Fruit fly (Drosophila melanogaster) whole organism, embryonic: ENCODE data around the gene CG13962.
A peak's percentile ranks its signal among the peaks of the same experiment; 100 is the strongest.

Experiments used
- ATbp ChIP-seq: fragments of 200-800 bp; sonication (Bioruptor generic); optimal IDR thresholded peaks from 2 replicates; lab custom pipeline; 2017; ENCODE audit warnings: missing biosample characterization, mild to moderate bottlenecking, missing genetic modification characterization, missing genetic modification reagents
- CG11085 ChIP-seq: fragments of 200-800 bp; sonication (Bioruptor generic); IDR thresholded peaks from 2 replicates; pipeline ENCODE4 v1.3.6; 2022; ENCODE audit warnings: missing biosample characterization, missing genetic modification characterization
- CG11560 ChIP-seq: fragments of 200-800 bp; sonication (Bioruptor generic); IDR thresholded peaks from 3 replicates; pipeline ENCODE4 v1.3.6; 2022; ENCODE audit warnings: missing biosample characterization, missing genetic modification characterization
- CG11723 ChIP-seq: fragments of 200-800 bp; sonication (Bioruptor generic); optimal IDR thresholded peaks from 2 replicates; lab custom pipeline; 2017; ENCODE audit warnings: missing biosample characterization, mild to moderate bottlenecking, missing genetic modification characterization
- CG15073 ChIP-seq: fragments of 200-800 bp; sonication (Bioruptor generic); optimal IDR thresholded peaks from 2 replicates; lab custom pipeline; 2016; ENCODE audit warnings: missing biosample characterization, missing genetic modification characterization
- CG1602 ChIP-seq: fragments of 200-800 bp; sonication (Bioruptor generic); optimal IDR thresholded peaks from 3 replicates; lab custom pipeline; 2016; ENCODE audit warnings: missing biosample characterization, missing genetic modification characterization
- CG1603 ChIP-seq: fragments of 200-800 bp; sonication (Bioruptor generic); optimal IDR thresholded peaks from 2 replicates; lab custom pipeline; 2019; ENCODE audit warnings: missing biosample characterization, mild to moderate bottlenecking, missing genetic modification characterization, moderate library complexity
- CG17612 ChIP-seq: fragments of 200-800 bp; sonication (Bioruptor generic); IDR thresholded peaks from 2 replicates; pipeline ENCODE4 v1.3.6; 2022; ENCODE audit warnings: missing biosample characterization, missing genetic modification characterization
- CG17829 ChIP-seq: fragments of 200-800 bp; optimal IDR thresholded peaks from 2 replicates; lab custom pipeline; 2019; ENCODE audit warnings: missing biosample characterization, mild to moderate bottlenecking, missing genetic modification characterization, moderate library complexity
- CG2678 ChIP-seq: fragments of 200-800 bp; sonication (Bioruptor generic); optimal IDR thresholded peaks from 3 replicates; lab custom pipeline; 2019; ENCODE audit warnings: missing biosample characterization, mild to moderate bottlenecking, missing genetic modification characterization, moderate library complexity
- CG2712 ChIP-seq: fragments of 200-800 bp; optimal IDR thresholded peaks from 3 replicates; lab custom pipeline; 2019; ENCODE audit warnings: missing biosample characterization, mild to moderate bottlenecking, missing genetic modification characterization, moderate library complexity
- CG31441 ChIP-seq: fragments of 200-800 bp; sonication (Bioruptor generic); IDR thresholded peaks from 2 replicates; pipeline ENCODE4 v1.3.6; 2022; ENCODE audit warnings: missing biosample characterization, missing genetic modification characterization
- CG3281 ChIP-seq: fragments of 200-800 bp; sonication (Bioruptor generic); optimal IDR thresholded peaks from 3 replicates; lab custom pipeline; 2017; ENCODE audit warnings: missing biosample characterization, mild to moderate bottlenecking, missing genetic modification characterization
- CG4404 ChIP-seq: fragments of 200-800 bp; sonication (Bioruptor generic); IDR thresholded peaks from 2 replicates; pipeline ENCODE4 v1.3.6; 2022; ENCODE audit warnings: missing biosample characterization, missing genetic modification characterization
- CG7556 ChIP-seq: fragments of 200-800 bp; sonication (Bioruptor generic); optimal IDR thresholded peaks from 2 replicates; lab custom pipeline; 2017; ENCODE audit warnings: missing biosample characterization, mild to moderate bottlenecking, missing genetic modification characterization
- CG7839 ChIP-seq: fragments of 200-800 bp; sonication (Bioruptor generic); optimal IDR thresholded peaks from 3 replicates; lab custom pipeline; 2018; ENCODE audit warnings: missing biosample characterization, mild to moderate bottlenecking, missing genetic modification characterization, moderate library complexity
- CG7987 ChIP-seq: fragments of 200-800 bp; sonication (Bioruptor generic); optimal IDR thresholded peaks from 2 replicates; lab custom pipeline; 2018; ENCODE audit warnings: missing biosample characterization, mild to moderate bottlenecking, missing genetic modification characterization, moderate library complexity
- CoRest ChIP-seq: fragments of 200-800 bp; sonication (Bioruptor generic); optimal IDR thresholded peaks from 3 replicates; lab custom pipeline; 2018; ENCODE audit warnings: missing biosample characterization, mild to moderate bottlenecking, missing genetic modification characterization, moderate library complexity
- HLH3B ChIP-seq: fragments of 200-800 bp; sonication (Bioruptor generic); IDR thresholded peaks from 2 replicates; pipeline ENCODE4 v1.3.6; 2022; ENCODE audit warnings: missing biosample characterization, missing genetic modification characterization
- MESR4 ChIP-seq: fragments of 200-800 bp; sonication (Bioruptor generic); optimal IDR thresholded peaks from 2 replicates; lab custom pipeline; 2018; ENCODE audit warnings: missing biosample characterization, mild to moderate bottlenecking, missing genetic modification characterization, moderate library complexity
- Mad ChIP-seq: fragments of 200-800 bp; sonication (Bioruptor generic); optimal IDR thresholded peaks from 2 replicates; lab custom pipeline; 2016; ENCODE audit warnings: missing biosample characterization, missing genetic modification characterization
- NfI ChIP-seq: fragments of 200-800 bp; sonication (Bioruptor generic); optimal IDR thresholded peaks from 3 replicates; lab custom pipeline; 2018; ENCODE audit warnings: missing biosample characterization, mild to moderate bottlenecking, missing genetic modification characterization, moderate library complexity
- Six4 ChIP-seq: fragments of 200-800 bp; sonication (Bioruptor generic); optimal IDR thresholded peaks from 2 replicates; lab custom pipeline; 2016; ENCODE audit warnings: missing biosample characterization, missing genetic modification characterization
- Xbp1 ChIP-seq: fragments of 200-800 bp; sonication (Bioruptor generic); optimal IDR thresholded peaks from 3 replicates; lab custom pipeline; 2016; ENCODE audit warnings: missing biosample characterization, mild to moderate bottlenecking, missing genetic modification characterization
- az2 ChIP-seq: fragments of 200-800 bp; sonication (Bioruptor generic); optimal IDR thresholded peaks from 3 replicates; lab custom pipeline; 2016; ENCODE audit warnings: missing biosample characterization, missing genetic modification characterization
- bsh ChIP-seq, 2 experiments: fragments of 200-800 bp; sonication (Bioruptor generic); optimal IDR thresholded peaks; 2 replicates each; lab custom pipeline; 2017 to 2018; ENCODE audit warnings: mild to moderate bottlenecking in 2 of 2, missing biosample characterization in 2 of 2, missing genetic modification characterization in 2 of 2, moderate library complexity in 1 of 2
- croc ChIP-seq: fragments of 200-800 bp; sonication (Bioruptor generic); conservative IDR thresholded peaks from 3 replicates; pipeline ENCODE4 v1.3.6; 2022; ENCODE audit warnings: missing biosample characterization, missing genetic modification characterization
- cwo ChIP-seq: fragments of 200-800 bp; sonication (Bioruptor generic); optimal IDR thresholded peaks from 3 replicates; lab custom pipeline; 2017; ENCODE audit warnings: missing biosample characterization, missing genetic modification characterization, mild to moderate bottlenecking, moderate library complexity, missing genetic modification reagents
- dmrt11E ChIP-seq: fragments of 200-800 bp; sonication (Bioruptor generic); optimal IDR thresholded peaks from 3 replicates; lab custom pipeline; 2018; ENCODE audit warnings: missing biosample characterization, mild to moderate bottlenecking, missing genetic modification characterization, moderate library complexity
- dmrt99B ChIP-seq: fragments of 200-800 bp; sonication (Bioruptor generic); optimal IDR thresholded peaks from 2 replicates; lab custom pipeline; 2018; ENCODE audit warnings: missing biosample characterization, mild to moderate bottlenecking, missing genetic modification characterization, moderate library complexity
- dpn ChIP-seq, 2 experiments: fragments of 200-800 bp; sonication (Bioruptor generic); optimal IDR thresholded peaks; 3 replicates each; lab custom pipeline; 2016; ENCODE audit warnings: missing biosample characterization in 2 of 2, missing genetic modification characterization in 2 of 2
- fd3F ChIP-seq: fragments of 200-800 bp; sonication (Bioruptor generic); optimal IDR thresholded peaks from 2 replicates; lab custom pipeline; 2018; ENCODE audit warnings: missing biosample characterization, mild to moderate bottlenecking, missing genetic modification characterization, moderate library complexity
- fd96Cb ChIP-seq: fragments of 200-800 bp; sonication (Bioruptor generic); optimal IDR thresholded peaks from 2 replicates; lab custom pipeline; 2018; ENCODE audit warnings: missing biosample characterization, mild to moderate bottlenecking, missing genetic modification characterization, moderate library complexity
- gem ChIP-seq: fragments of 200-800 bp; sonication (Bioruptor generic); optimal IDR thresholded peaks from 2 replicates; lab custom pipeline; 2019; ENCODE audit warnings: missing biosample characterization, mild to moderate bottlenecking, missing genetic modification characterization, moderate library complexity
- grau ChIP-seq: fragments of 200-800 bp; optimal IDR thresholded peaks from 3 replicates; lab custom pipeline; 2019; ENCODE audit warnings: missing biosample characterization, mild to moderate bottlenecking, missing genetic modification characterization, moderate library complexity
- gro ChIP-seq: fragments of 200-800 bp; sonication (Bioruptor generic); optimal IDR thresholded peaks from 2 replicates; lab custom pipeline; 2016; ENCODE audit warnings: missing biosample characterization, missing genetic modification characterization
- gsb ChIP-seq: fragments of 200-800 bp; sonication (Bioruptor generic); IDR thresholded peaks from 2 replicates; pipeline ENCODE4 v1.3.6; 2022; ENCODE audit warnings: missing biosample characterization, missing genetic modification characterization
- ham ChIP-seq: fragments of 200-800 bp; sonication (Bioruptor generic); IDR thresholded peaks from 2 replicates; pipeline ENCODE4 v1.3.6; 2022; ENCODE audit warnings: missing biosample characterization, missing genetic modification characterization
- jigr1 ChIP-seq: fragments of 200-800 bp; sonication (Bioruptor generic); IDR thresholded peaks from 3 replicates; pipeline ENCODE4 v1.3.6; 2022; ENCODE audit warnings: missing biosample characterization, missing genetic modification characterization
- ken ChIP-seq: fragments of 200-800 bp; sonication (Bioruptor generic); IDR thresholded peaks from 3 replicates; pipeline ENCODE4 v1.3.6; 2022; ENCODE audit warnings: missing biosample characterization, missing genetic modification characterization
- lov ChIP-seq, 2 experiments: fragments of 200-800 bp in 1 of 2; fragments of >200 bp in 1 of 2; sonication (Bioruptor generic) in 1 of 2; IDR thresholded peaks in 1 of 2; optimal IDR thresholded peaks in 1 of 2; 2 replicates in 1 of 2; 3 replicates in 1 of 2; pipeline versions ENCODE4 v1.3.6 to Lab custom; 2017 to 2022; ENCODE audit warnings: missing biosample characterization in 1 of 2, missing genetic modification characterization in 1 of 2
- oc ChIP-seq: fragments of 200-800 bp; sonication (Bioruptor generic); optimal IDR thresholded peaks from 2 replicates; lab custom pipeline; 2018; ENCODE audit warnings: missing biosample characterization, mild to moderate bottlenecking, missing genetic modification characterization, moderate library complexity
- odd ChIP-seq: fragments of 200-800 bp; sonication (Bioruptor generic); optimal IDR thresholded peaks from 2 replicates; lab custom pipeline; 2017; ENCODE audit warnings: missing biosample characterization, mild to moderate bottlenecking, missing genetic modification characterization
- peb ChIP-seq: fragments of 200-800 bp; sonication (Bioruptor generic); IDR thresholded peaks from 2 replicates; pipeline ENCODE4 v1.3.6; 2022; ENCODE audit warnings: missing biosample characterization, missing genetic modification characterization
- prd ChIP-seq, 3 experiments: fragments of >200 bp in 2 of 3; fragments of 200-800 bp in 1 of 3; sonication (Bioruptor generic) in 1 of 3; optimal IDR thresholded peaks in 2 of 3; IDR thresholded peaks in 1 of 3; 2 replicates in 2 of 3; 3 replicates in 1 of 3; pipeline versions ENCODE4 v1.3.6 to Lab custom; 2017 to 2022; ENCODE audit warnings: missing biosample characterization in 1 of 3, missing genetic modification characterization in 1 of 3
- psq ChIP-seq: fragments of 200-800 bp; sonication (Bioruptor generic); optimal IDR thresholded peaks from 2 replicates; lab custom pipeline; 2017; ENCODE audit warnings: missing biosample characterization, missing genetic modification characterization
- repo ChIP-seq: fragments of 200-800 bp; sonication (Bioruptor generic); optimal IDR thresholded peaks from 2 replicates; lab custom pipeline; 2016; ENCODE audit warnings: missing biosample characterization, missing genetic modification characterization
- scrt ChIP-seq: fragments of 200-800 bp; sonication (Bioruptor generic); optimal IDR thresholded peaks from 2 replicates; lab custom pipeline; 2018; ENCODE audit warnings: missing biosample characterization, mild to moderate bottlenecking, missing genetic modification characterization, moderate library complexity
- slbo ChIP-seq: fragments of 200-800 bp; sonication (Bioruptor generic); IDR thresholded peaks from 2 replicates; pipeline ENCODE4 v1.3.6; 2022; ENCODE audit warnings: missing biosample characterization, missing genetic modification characterization
- unc-4 ChIP-seq: fragments of 200-800 bp; sonication (Bioruptor generic); IDR thresholded peaks from 2 replicates; pipeline ENCODE4 v1.3.6; 2022; ENCODE audit warnings: missing biosample characterization, missing genetic modification characterization; ENCODE audit not compliant: partially characterized antibody

The CG13962 gene

dm6 chr2L:19800703-19801102 is 13.6 kb downstream of the CG13962 start (continued):
- TF ChIP-seq ham (GFP tag; lab: Robert Waterston, UW), result no peak
- TF ChIP-seq croc (GFP tag; lab: Robert Waterston, UW), result no peak
- TF ChIP-seq ATbp, result peak; percentile 24
- TF ChIP-seq cwo, result no peak
- peak; percentile 64 for TF ChIP-seq gem (tag; lab: Kevin White, UChicago)
- peak; percentile 8 for TF ChIP-seq az2 (GFP tag; lab: Kevin White, UChicago)
- no peak for TF ChIP-seq Mad (GFP tag; lab: Kevin White, UChicago)
- peak; percentile 10 for TF ChIP-seq CG1603 (tag; lab: Kevin White, UChicago)
- peak; percentile 0 for TF ChIP-seq CoRest
- TF ChIP-seq Six4 (GFP tag; lab: Kevin White, UChicago), result no peak
- TF ChIP-seq CG2712 (tag; lab: Kevin White, UChicago), result peak; percentile 36
- TF ChIP-seq unc-4 (GFP tag; lab: Robert Waterston, UW), result no peak
- TF ChIP-seq CG15073 (GFP tag; lab: Kevin White, UChicago), result no peak
- TF ChIP-seq gro (GFP tag; lab: Kevin White, UChicago), result no peak
- TF ChIP-seq psq (GFP tag; lab: Kevin White, UChicago), result no peak
- peak; percentile 16 for TF ChIP-seq Xbp1 (GFP tag; lab: Kevin White, UChicago)
- peak; percentile 51 for TF ChIP-seq CG2678
- TF ChIP-seq CG11560 (tag; lab: Robert Waterston, UW), result no peak
- no peak for TF ChIP-seq CG7987 (GFP tag; lab: Kevin White, UChicago)
- TF ChIP-seq CG17612 (GFP tag; lab: Robert Waterston, UW), result no peak
- TF ChIP-seq CG4404, result no peak
- TF ChIP-seq CG1602 (GFP tag; lab: Kevin White, UChicago), result no peak
- TF ChIP-seq MESR4, result no peak
- TF ChIP-seq jigr1 (GFP tag; lab: Robert Waterston, UW), result no peak
- peak; percentile 29 for TF ChIP-seq CG17829 (tag; lab: Kevin White, UChicago)
- peak; percentile 9 for TF ChIP-seq scrt
- TF ChIP-seq fd3F (GFP tag; lab: Kevin White, UChicago), result peak; percentile 7
- TF ChIP-seq CG11723 (GFP tag; lab: Kevin White, UChicago), result no peak
- peak; percentile 1 for TF ChIP-seq NfI (GFP tag; lab: Kevin White, UChicago)
- peak; percentile 42 for TF ChIP-seq grau
- peak in 1 of 2 experiments; percentile 19 for TF ChIP-seq dpn (GFP tag; optimal IDR thresholded peaks at IDR 0.05; lab: Kevin White, UChicago)
- no peak for TF ChIP-seq HLH3B (GFP tag; lab: Robert Waterston, UW)
- peak; percentile 11 for TF ChIP-seq dmrt11E (tag; lab: Kevin White, UChicago)
- no peak for TF ChIP-seq slbo (GFP tag; lab: Robert Waterston, UW)
- TF ChIP-seq gsb (GFP tag; lab: Robert Waterston, UW), result no peak
- peak; percentile 35; the same call in 1 of the 2 replicates for TF ChIP-seq CG31441
- TF ChIP-seq CG7839 (tag; lab: Kevin White, UChicago), result peak; percentile 48
- no peak for TF ChIP-seq ken (GFP tag; lab: Robert Waterston, UW)
- TF ChIP-seq repo (GFP tag; lab: Kevin White, UChicago), result no peak
- TF ChIP-seq CG11085, result no peak
- TF ChIP-seq lov (optimal IDR thresholded peaks at IDR 0.05; lab: Kevin White, UChicago), result no peak
- TF ChIP-seq lov (GFP tag; IDR thresholded peaks at IDR 0.05; lab: Robert Waterston, UW), result no peak
- TF ChIP-seq CG7556, result peak; percentile 41
- TF ChIP-seq dmrt99B (tag; lab: Kevin White, UChicago), result peak; percentile 37
- peak; percentile 4 for TF ChIP-seq fd96Cb (tag; lab: Kevin White, UChicago)
- TF ChIP-seq oc (tag; lab: Kevin White, UChicago), result no peak
- TF ChIP-seq peb (GFP tag; lab: Robert Waterston, UW), result no peak
- TF ChIP-seq bsh (GFP tag; optimal IDR thresholded peaks at IDR 0.05; lab: Kevin White, UChicago), result peak in 1 of 2 experiments; percentile 54
- TF ChIP-seq CG3281 (GFP tag; lab: Kevin White, UChicago), result peak; percentile 15
- no peak for TF ChIP-seq odd (GFP tag; lab: Kevin White, UChicago)
- no peak for TF ChIP-seq prd (optimal IDR thresholded peaks at IDR 0.05; lab: Kevin White, UChicago)
- peak; percentile 33; the same call in 1 of the 3 replicates for TF ChIP-seq prd (GFP tag; IDR thresholded peaks at IDR 0.05; lab: Robert Waterston, UW)
- TF ChIP-seq, all 482 proteins: peak for 60
